Fruit fly (Drosophila melanogaster) whole organism, prepupa: ENCODE results near the gene CG33307.
A peak's percentile ranks its signal among the peaks of the same experiment; 100 is the strongest.

ENCODE experiments used
- Blimp-1 ChIP-seq: fragments of 200-800 bp; sonication (Bioruptor generic); optimal IDR thresholded peaks from 3 replicates; lab custom pipeline; 2017; ENCODE audit warnings: missing biosample characterization, missing genetic modification characterization, mild to moderate bottlenecking, moderate library complexity, missing genetic modification reagents
- CG10631 ChIP-seq: fragments of 200-800 bp; sonication (Bioruptor generic); optimal IDR thresholded peaks from 2 replicates; lab custom pipeline; 2016; ENCODE audit warnings: missing biosample characterization, missing genetic modification characterization
- CG10669 ChIP-seq: fragments of 200-800 bp; sonication (Bioruptor generic); optimal IDR thresholded peaks from 3 replicates; lab custom pipeline; 2018; ENCODE audit warnings: missing biosample characterization, mild to moderate bottlenecking, missing genetic modification characterization, moderate library complexity
- CG11762 ChIP-seq: fragments of 200-800 bp; sonication (Bioruptor generic); optimal IDR thresholded peaks from 3 replicates; lab custom pipeline; 2016; ENCODE audit warnings: missing biosample characterization, missing genetic modification characterization; ENCODE audit not compliant: insufficient read depth
- CG11902 ChIP-seq: fragments of 200-800 bp; sonication (Bioruptor generic); optimal IDR thresholded peaks from 3 replicates; lab custom pipeline; 2016; ENCODE audit warnings: missing biosample characterization, missing genetic modification characterization
- CG1621 ChIP-seq: fragments of 200-800 bp; sonication (Bioruptor generic); optimal IDR thresholded peaks from 3 replicates; lab custom pipeline; 2018; ENCODE audit warnings: missing biosample characterization, mild to moderate bottlenecking, missing genetic modification characterization
- CG32006 ChIP-seq: fragments of 200-800 bp; sonication (Bioruptor generic); optimal IDR thresholded peaks from 3 replicates; lab custom pipeline; 2017; ENCODE audit warnings: missing biosample characterization, mild to moderate bottlenecking, missing genetic modification characterization
- CG4318 ChIP-seq: fragments of 200-800 bp; sonication (Bioruptor generic); optimal IDR thresholded peaks from 3 replicates; lab custom pipeline; 2017; ENCODE audit warnings: missing biosample characterization, mild to moderate bottlenecking, missing genetic modification characterization
- CG6163 ChIP-seq: fragments of 200-800 bp; sonication (Bioruptor generic); IDR thresholded peaks from 3 replicates; pipeline ENCODE4 v1.3.6; 2022; ENCODE audit warnings: missing biosample characterization, missing genetic modification characterization
- CG6276 ChIP-seq: fragments of 200-800 bp; sonication (Bioruptor generic); optimal IDR thresholded peaks from 2 replicates; lab custom pipeline; 2017; ENCODE audit warnings: missing biosample characterization, mild to moderate bottlenecking, missing genetic modification characterization
- CG6808 ChIP-seq: fragments of 200-800 bp; sonication (Bioruptor generic); optimal IDR thresholded peaks from 3 replicates; lab custom pipeline; 2017; ENCODE audit warnings: missing biosample characterization, missing genetic modification characterization, mild to moderate bottlenecking, moderate library complexity, missing genetic modification reagents
- CG6854 ChIP-seq: fragments of 200-800 bp; sonication (Bioruptor generic); optimal IDR thresholded peaks from 2 replicates; lab custom pipeline; 2017; ENCODE audit warnings: missing biosample characterization, mild to moderate bottlenecking, missing genetic modification characterization
- CG8319 ChIP-seq: fragments of 200-800 bp; sonication (Bioruptor generic); optimal IDR thresholded peaks from 3 replicates; lab custom pipeline; 2016; ENCODE audit warnings: missing biosample characterization, missing genetic modification characterization
- CG9139 ChIP-seq: fragments of 200-800 bp; sonication (Bioruptor generic); optimal IDR thresholded peaks from 3 replicates; lab custom pipeline; 2017; ENCODE audit warnings: missing biosample characterization, mild to moderate bottlenecking, missing genetic modification characterization
- Eip78C ChIP-seq: fragments of 200-800 bp; sonication (Bioruptor generic); peaks from one replicate; lab custom pipeline; 2016; ENCODE audit warnings: missing biosample characterization, missing genetic modification characterization
- Ets21C ChIP-seq: fragments of 200-800 bp; sonication (Bioruptor generic); optimal IDR thresholded peaks from 3 replicates; lab custom pipeline; 2016; ENCODE audit warnings: missing biosample characterization, missing genetic modification characterization
- Gug ChIP-seq: fragments of 200-800 bp; sonication (Bioruptor generic); IDR thresholded peaks from 2 replicates; pipeline ENCODE4 v1.3.6; 2022; ENCODE audit warnings: missing biosample characterization, missing genetic modification characterization
- Hr38 ChIP-seq: sonication (Bioruptor generic); optimal IDR thresholded peaks from 2 replicates; lab custom pipeline; 2016; ENCODE audit warnings: missing biosample characterization, missing genetic modification characterization
- Lpt ChIP-seq: fragments of 200-800 bp; sonication (Bioruptor generic); optimal IDR thresholded peaks from 3 replicates; lab custom pipeline; 2016; ENCODE audit warnings: missing biosample characterization, missing genetic modification characterization
- Sox102F ChIP-seq: fragments of 200-800 bp; sonication (Bioruptor generic); optimal IDR thresholded peaks from 2 replicates; lab custom pipeline; 2016; ENCODE audit warnings: missing biosample characterization, mild to moderate bottlenecking, missing genetic modification characterization
- achi ChIP-seq: fragments of 200-800 bp; sonication (Bioruptor generic); optimal IDR thresholded peaks from 3 replicates; lab custom pipeline; 2016; ENCODE audit warnings: missing biosample characterization, missing genetic modification characterization
- dsx ChIP-seq: fragments of 200-800 bp; optimal IDR thresholded peaks from 3 replicates; lab custom pipeline; 2019; ENCODE audit warnings: missing biosample characterization, mild to moderate bottlenecking, missing genetic modification characterization, moderate library complexity; ENCODE audit not compliant: poor library complexity, severe bottlenecking
- eg ChIP-seq: fragments of 200-800 bp; sonication (Bioruptor generic); IDR thresholded peaks from 3 replicates; pipeline ENCODE4 v1.3.6; 2022; ENCODE audit warnings: missing biosample characterization, missing genetic modification characterization
- esn ChIP-seq: fragments of 200-800 bp; sonication (Bioruptor generic); optimal IDR thresholded peaks from 2 replicates; lab custom pipeline; 2016; ENCODE audit warnings: missing biosample characterization, mild to moderate bottlenecking, missing genetic modification characterization, moderate library complexity
- fd85E ChIP-seq: fragments of 200-800 bp; sonication (Bioruptor generic); optimal IDR thresholded peaks from 3 replicates; lab custom pipeline; 2016; ENCODE audit warnings: missing biosample characterization, missing genetic modification characterization
- fkh ChIP-seq: fragments of 200-800 bp; sonication (Bioruptor generic); optimal IDR thresholded peaks from 3 replicates; lab custom pipeline; 2017; ENCODE audit warnings: missing biosample characterization, mild to moderate bottlenecking, missing genetic modification characterization, moderate library complexity
- net ChIP-seq: fragments of 200-800 bp; sonication (Bioruptor generic); optimal IDR thresholded peaks from 3 replicates; lab custom pipeline; 2016; ENCODE audit warnings: missing biosample characterization, missing genetic modification characterization
- salr ChIP-seq, 2 experiments: fragments of 200-800 bp; sonication (Bioruptor generic); optimal IDR thresholded peaks; 3 replicates each; lab custom pipeline; 2016 to 2018; ENCODE audit warnings: missing biosample characterization in 2 of 2, missing genetic modification characterization in 2 of 2, mild to moderate bottlenecking in 1 of 2
- ss ChIP-seq, 2 experiments: fragments of 200-800 bp; sonication (Bioruptor generic); optimal IDR thresholded peaks; 2 replicates in 1 of 2; 3 replicates in 1 of 2; lab custom pipeline; 2017 to 2018; ENCODE audit warnings: mild to moderate bottlenecking in 2 of 2, missing biosample characterization in 2 of 2, missing genetic modification characterization in 2 of 2, moderate library complexity in 1 of 2
- svp ChIP-seq: fragments of 200-800 bp; sonication (Bioruptor generic); peaks from one replicate; lab custom pipeline; 2016; ENCODE audit warnings: missing biosample characterization, missing genetic modification characterization
- topi ChIP-seq: fragments of 200-800 bp; sonication (Bioruptor generic); optimal IDR thresholded peaks from 3 replicates; lab custom pipeline; 2016; ENCODE audit warnings: missing biosample characterization, missing genetic modification characterization
- vri ChIP-seq: fragments of 200-800 bp; sonication (Bioruptor generic); optimal IDR thresholded peaks from 3 replicates; lab custom pipeline; 2016; ENCODE audit warnings: missing biosample characterization, mild to moderate bottlenecking, missing genetic modification characterization

CG33307 gene

dm6 chr2L:13803805-13804560 is 37.3 kb downstream of the CG33307 start:
- TF ChIP-seq CG11902 (GFP tag; lab: Kevin White, UChicago) (no peak), CG6276 (GFP tag; lab: Kevin White, UChicago) (peak; percentile 19), Lpt (no peak), CG9139 (GFP tag; lab: Kevin White, UChicago) (no peak), CG4318 (no peak), Blimp-1 (GFP tag; lab: Kevin White, UChicago) (peak; percentile 28), fkh (GFP tag; lab: Kevin White, UChicago) (peak; percentile 28), CG6808 (peak; percentile 10), net (GFP tag; lab: Kevin White, UChicago) (peak; percentile 0), Eip78C (GFP tag; lab: Kevin White, UChicago) (peak; percentile 53), eg (GFP tag; lab: Robert Waterston, UW) (peak; percentile 9; the same call in 1 of the 3 replicates), vri (GFP tag; lab: Kevin White, UChicago) (peak; percentile 38), ss (GFP tag; optimal IDR thresholded peaks at IDR 0.05; lab: Kevin White, UChicago) (peak in 1 of 2 experiments; percentile 16), achi (no peak), CG6854 (GFP tag; lab: Kevin White, UChicago) (peak; percentile 41), CG10669 (no peak)

dm6 chr2L:13803032-13803661 is 38.2 kb downstream of the CG33307 start, which contains the start of gene CAH1:
Gene CAH1 (plus strand): TSS chr2L:13803626.
- TF ChIP-seq CG10631 (no peak), CG6163 (GFP tag; lab: Robert Waterston, UW) (no peak), CG11762 (GFP tag; lab: Kevin White, UChicago) (no peak), Lpt (no peak), fkh (GFP tag; lab: Kevin White, UChicago) (peak; percentile 12), net (GFP tag; lab: Kevin White, UChicago) (no peak), CG8319 (GFP tag; lab: Kevin White, UChicago) (no peak), salr (GFP tag; optimal IDR thresholded peaks at IDR 0.05; lab: Kevin White, UChicago) (no peak), Hr38 (GFP tag; lab: Kevin White, UChicago) (no peak), topi (GFP tag; lab: Kevin White, UChicago) (no peak), eg (GFP tag; lab: Robert Waterston, UW) (peak; percentile 33; the same call in 1 of the 3 replicates), achi (no peak)

dm6 chr2L:13802075-13802639 is 39.2 kb downstream of the CG33307 start:
- TF ChIP-seq CG9139 (GFP tag; lab: Kevin White, UChicago), result no peak
- TF ChIP-seq CG4318, result no peak
- no peak for TF ChIP-seq dsx (GFP tag; lab: Kevin White, UChicago)
- TF ChIP-seq ss (GFP tag; optimal IDR thresholded peaks at IDR 0.05; lab: Kevin White, UChicago), result no peak
- no peak for TF ChIP-seq Ets21C (GFP tag; lab: Kevin White, UChicago)
- TF ChIP-seq CG32006 (GFP tag; lab: Kevin White, UChicago), result no peak
- TF ChIP-seq svp (GFP tag; lab: Kevin White, UChicago), result no peak
- TF ChIP-seq CG11902 (GFP tag; lab: Kevin White, UChicago), result no peak

- no peak for TF ChIP-seq CG6276 (GFP tag; lab: Kevin White, UChicago)
- peak; percentile 42 for TF ChIP-seq fkh (GFP tag; lab: Kevin White, UChicago)
Observed at dm6 chr2L:13801166-13801565, 40.2 kb downstream of the CG33307 start.

dm6 chr2L:13793405-13793804 is 47.9 kb downstream of the CG33307 start, which contains the start of gene Sec71:
Gene Sec71 (plus strand): TSS chr2L:13793521.
- no peak for TF ChIP-seq Eip78C (GFP tag; lab: Kevin White, UChicago)
- TF ChIP-seq Gug (GFP tag; lab: Robert Waterston, UW), result no peak
- no peak for TF ChIP-seq fd85E (GFP tag; lab: Kevin White, UChicago)
- TF ChIP-seq CG6854 (GFP tag; lab: Kevin White, UChicago), result peak; percentile 19
- no peak for TF ChIP-seq CG1621 (tag; lab: Kevin White, UChicago)
- TF ChIP-seq CG11762 (GFP tag; lab: Kevin White, UChicago), result no peak
- no peak for TF ChIP-seq Sox102F
- TF ChIP-seq esn (GFP tag; lab: Kevin White, UChicago), result peak; percentile 11
